Worm (Caenorhabditis elegans) whole organism, late embryonic: ENCODE results near the gene F14E5.2.

Experiments used
- C08G9.2 ChIP-seq: sonication (generic microtip); optimal IDR thresholded peaks from 2 replicates; lab custom pipeline; 2016; ENCODE audit warnings: mild to moderate bottlenecking, missing genetic modification characterization, moderate library complexity, missing compliant biosample characterization
- ama-1 ChIP-seq: fragments of 150-350 bp; optimal IDR thresholded peaks from 2 replicates; lab custom pipeline; 2014
- ceh-19 ChIP-seq: fragments of 200-800 bp; sonication (Bioruptor generic); optimal IDR thresholded peaks from 2 replicates; lab custom pipeline; 2018; ENCODE audit warnings: mild to moderate bottlenecking, missing genetic modification characterization, missing compliant biosample characterization
- ceh-34 ChIP-seq: sonication (generic microtip); optimal IDR thresholded peaks from 2 replicates; lab custom pipeline; 2016; ENCODE audit warnings: mild to moderate bottlenecking, missing genetic modification characterization, missing compliant biosample characterization
- ceh-9 ChIP-seq: sonication (generic microtip); optimal IDR thresholded peaks from 2 replicates; lab custom pipeline; 2016; ENCODE audit warnings: mild to moderate bottlenecking, missing genetic modification characterization, inconsistent platforms, missing compliant biosample characterization
- che-1 ChIP-seq: sonication (generic microtip); optimal IDR thresholded peaks from 2 replicates; lab custom pipeline; 2016; ENCODE audit warnings: mild to moderate bottlenecking, missing genetic modification characterization, missing compliant biosample characterization
- dmd-4 ChIP-seq: sonication (generic microtip); optimal IDR thresholded peaks from 2 replicates; lab custom pipeline; 2016; ENCODE audit warnings: borderline replicate concordance, missing genetic modification characterization, missing compliant biosample characterization
- lim-6 ChIP-seq: sonication (generic microtip); optimal IDR thresholded peaks from 2 replicates; lab custom pipeline; 2016; ENCODE audit warnings: missing genetic modification characterization, missing compliant biosample characterization
- nfya-1 ChIP-seq: sonication (generic microtip); optimal IDR thresholded peaks from 2 replicates; lab custom pipeline; 2017; ENCODE audit warnings: missing genetic modification characterization, mild to moderate bottlenecking, missing compliant biosample characterization, antibody characterized with exemption, moderate library complexity
- nhr-11 ChIP-seq: fragments of 150-350 bp; optimal IDR thresholded peaks from 2 replicates; lab custom pipeline; 2014; ENCODE audit warnings: missing biosample characterization, missing genetic modification characterization
- pha-4 ChIP-seq: fragments of 150-350 bp; optimal IDR thresholded peaks from 2 replicates; lab custom pipeline; 2018; ENCODE audit warnings: missing biosample characterization, missing genetic modification reagents, missing genetic modification characterization
- unc-42 ChIP-seq: sonication (generic microtip); optimal IDR thresholded peaks from 2 replicates; lab custom pipeline; 2016; ENCODE audit warnings: missing genotype, missing genetic modification characterization, missing compliant biosample characterization

DNA sequence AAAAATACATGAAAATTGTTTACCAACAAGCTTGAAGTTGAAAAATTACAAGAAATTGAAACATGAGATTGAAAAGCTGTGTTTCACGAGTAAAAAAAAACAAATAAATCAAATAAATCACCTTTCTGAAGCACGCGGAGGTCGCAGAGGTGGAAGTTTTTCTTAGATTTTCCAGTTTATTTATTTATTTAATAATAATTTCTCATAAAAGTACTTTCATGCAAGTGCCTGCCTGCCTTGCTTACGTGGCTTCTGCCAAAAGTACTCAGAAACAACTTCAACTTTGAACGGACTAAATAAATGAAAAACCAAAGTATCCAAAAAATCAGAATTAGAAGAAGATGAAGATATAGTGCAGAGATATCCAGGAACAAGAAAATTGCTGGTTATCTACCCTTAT lies 3.3 kb upstream of the F14E5.2 start, which contains the start of gene acp-2:
- TF ChIP-seq che-1 (no peak), nfya-1 (tag; lab: Kevin White, UChicago) (no peak), pha-4 (tag; lab: Kevin White, UChicago) (no peak), lim-6 (tag; lab: Kevin White, UChicago) (no peak), unc-42 (tag; lab: Kevin White, UChicago) (no peak), ceh-34 (tag; lab: Kevin White, UChicago) (no peak), dmd-4 (tag; lab: Kevin White, UChicago) (no peak), ama-1 (lab: Kevin White, UChicago) (no peak), nhr-11 (tag; lab: Kevin White, UChicago) (no peak), C08G9.2 (tag; lab: Kevin White, UChicago) (no peak), ceh-19 (no peak), ceh-9 (no peak)
